Worm (Caenorhabditis elegans) whole organism, late embryonic: ENCODE measurements around the gene E02C12.6.

ENCODE experiments used
- hlh-15 ChIP-seq: sonication (generic microtip); optimal IDR thresholded peaks from 2 replicates; lab custom pipeline; 2016; ENCODE audit warnings: missing genetic modification characterization, missing compliant biosample characterization
- nhr-11 ChIP-seq: fragments of 150-350 bp; optimal IDR thresholded peaks from 2 replicates; lab custom pipeline; 2014; ENCODE audit warnings: missing biosample characterization, missing genetic modification characterization
- pqm-1 ChIP-seq: sonication (generic microtip); optimal IDR thresholded peaks from 2 replicates; lab custom pipeline; 2016; ENCODE audit warnings: missing genetic modification characterization, missing compliant biosample characterization

ce11 chrV:9381846-9382363, 11.0 kb upstream of the E02C12.6 start, which contains the start of gene E02C12.12:
- TF ChIP-seq nhr-11 (tag; lab: Kevin White, UChicago) (no peak), hlh-15 (tag; lab: Kevin White, UChicago) (no peak), pqm-1 (tag; lab: Kevin White, UChicago) (no peak)
